Fruit fly (Drosophila melanogaster) whole organism, embryonic: ENCODE measurements around the gene CG7878.

Experiments used
- ase ChIP-seq: fragments of 200-800 bp; sonication (Bioruptor generic); IDR thresholded peaks from 3 replicates; pipeline ENCODE4 v1.3.6; 2022; ENCODE audit warnings: missing biosample characterization, missing genetic modification characterization
- hth ChIP-seq: fragments of >200 bp; optimal IDR thresholded peaks from 2 replicates; lab custom pipeline; 2017; ENCODE audit warnings: inconsistent platforms

dm6 chr3R:8118781-8119456 is 3.6 kb upstream of the CG7878 start:
- TF ChIP-seq ase (GFP tag; lab: Robert Waterston, UW) (no peak), hth (lab: Kevin White, UChicago) (no peak)
